Worm (Caenorhabditis elegans) whole organism, midembryonic: ENCODE results near the gene col-150.

Experiments used
- klf-2 ChIP-seq: fragments of 200-800 bp; sonication (Bioruptor generic); conservative IDR thresholded peaks from 2 replicates; pipeline ENCODE4 v1.3.6; 2022; ENCODE audit warnings: missing genetic modification reagents, missing genetic modification characterization, missing compliant biosample characterization
- med-1 ChIP-seq: sonication (generic microtip); optimal IDR thresholded peaks from 2 replicates; lab custom pipeline; 2017; ENCODE audit warnings: missing genetic modification characterization, mild to moderate bottlenecking, missing compliant biosample characterization, antibody characterized with exemption, missing genetic modification reagents; ENCODE audit not compliant: insufficient read depth
- ztf-23 ChIP-seq: fragments of 200-800 bp; sonication (Bioruptor generic); IDR thresholded peaks from 2 replicates; pipeline ENCODE4 v1.3.6; 2022; ENCODE audit warnings: missing genetic modification reagents, missing genetic modification characterization, missing compliant biosample characterization

- TF ChIP-seq ztf-23 = no peak
- no peak for TF ChIP-seq klf-2 (GFP tag; lab: Robert Waterston, UW)
- TF ChIP-seq med-1 (GFP tag; lab: Kevin White, UChicago) = no peak
These were observed 39.4 kb downstream of the col-150 start, which contains the start of gene rop-1 for ce11 chrV:10255005-10255472.
